Worm (Caenorhabditis elegans) whole organism, mixed stage, embryonic: ENCODE data around the gene dhs-21.

Source experiments
- cnd-1 ChIP-seq: fragments of 200-800 bp; sonication (Bioruptor generic); optimal IDR thresholded peaks from 2 replicates; lab custom pipeline; 2018; ENCODE audit warnings: mild to moderate bottlenecking, missing genetic modification characterization, missing compliant biosample characterization
- elt-3 ChIP-seq: fragments of 150-350 bp; optimal IDR thresholded peaks from 2 replicates; lab custom pipeline; 2014; ENCODE audit warnings: missing biosample characterization, missing genetic modification characterization
- pha-4 ChIP-seq: fragments of 150-350 bp; optimal IDR thresholded peaks from 2 replicates; lab custom pipeline; 2018; ENCODE audit warnings: missing biosample characterization, missing genetic modification reagents, missing genetic modification characterization
- snpc-4 ChIP-seq: fragments of 150-350 bp; optimal IDR thresholded peaks from 2 replicates; lab custom pipeline; 2014; ENCODE audit warnings: missing biosample characterization, missing genetic modification characterization

- TF ChIP-seq cnd-1 (no peak), pha-4 (tag; lab: Kevin White, UChicago) (no peak), elt-3 (no peak), snpc-4 (tag; lab: Kevin White, UChicago) (no peak)
These were observed 19.3 kb downstream of the dhs-21 start, which contains the start of gene R11D1.4 for ce11 chrV:12714120-12714519.
